Worm (Caenorhabditis elegans): ENCODE results near the gene polq-1.

- TF ChIP-seq R02D3.7 (tag; optimal IDR thresholded peaks at IDR 0.05) (no peak), unc-62 (GFP tag; optimal IDR thresholded peaks at IDR 0.05) (no peak), nhr-25 (tag; optimal IDR thresholded peaks at IDR 0.05) (no peak), pqm-1 (tag; optimal IDR thresholded peaks at IDR 0.05) (no peak), lin-15B (tag; optimal IDR thresholded peaks at IDR 0.05) (no peak), nhr-77 (tag; optimal IDR thresholded peaks at IDR 0.05) (no peak), ceh-28 (tag; optimal IDR thresholded peaks at IDR 0.05) (no peak), elt-2 (tag; optimal IDR thresholded peaks at IDR 0.05) (no peak), snpc-4 (tag; optimal IDR thresholded peaks at IDR 0.05) (no peak), jun-1 (tag; optimal IDR thresholded peaks at IDR 0.05) (no peak), skn-1 (tag; optimal IDR thresholded peaks at IDR 0.05) (no peak)
Measured at ce11 chrIII:5747185-5747584, 55.8 kb downstream of the polq-1 start, which contains the start of gene B0244.4.

All from whole organism, L3 larva.